Fruit fly (Drosophila melanogaster) whole organism, embryonic: ENCODE measurements around the gene ben.

Experiments used
- CG13894 ChIP-seq: fragments of 200-800 bp; sonication (Bioruptor generic); optimal IDR thresholded peaks from 3 replicates; lab custom pipeline; 2018; ENCODE audit warnings: missing biosample characterization, mild to moderate bottlenecking, missing genetic modification characterization, moderate library complexity
- CG17385 ChIP-seq: fragments of 200-800 bp; sonication (Bioruptor generic); optimal IDR thresholded peaks from 3 replicates; lab custom pipeline; 2018; ENCODE audit warnings: missing biosample characterization, mild to moderate bottlenecking, missing genetic modification characterization
- NfI ChIP-seq: fragments of 200-800 bp; sonication (Bioruptor generic); optimal IDR thresholded peaks from 3 replicates; lab custom pipeline; 2018; ENCODE audit warnings: missing biosample characterization, mild to moderate bottlenecking, missing genetic modification characterization, moderate library complexity
- Stat92E ChIP-seq, 3 experiments: fragments of >200 bp in 2 of 3; fragments of 200-800 bp in 1 of 3; sonication (Bioruptor generic) in 1 of 3; optimal IDR thresholded peaks; 2 replicates each; lab custom pipeline; 2017 to 2019; ENCODE audit warnings: missing biosample characterization in 3 of 3, missing genetic modification characterization in 3 of 3, mild to moderate bottlenecking in 1 of 3, moderate library complexity in 1 of 3
- chinmo ChIP-seq: fragments of 200-800 bp; sonication (Bioruptor generic); IDR thresholded peaks from 4 replicates; pipeline ENCODE4 v1.3.6; 2022; ENCODE audit warnings: missing biosample characterization, missing genetic modification characterization; ENCODE audit not compliant: partially characterized antibody
- h ChIP-seq: fragments of >200 bp; optimal IDR thresholded peaks from 2 replicates; lab custom pipeline; 2017
- tna ChIP-seq: fragments of 200-800 bp; sonication (Bioruptor generic); IDR thresholded peaks from 2 replicates; pipeline ENCODE4 v1.3.6; 2022; ENCODE audit warnings: missing biosample characterization, missing genetic modification characterization; ENCODE audit not compliant: partially characterized antibody
- zfh2 ChIP-seq: fragments of 200-800 bp; sonication (Bioruptor generic); optimal IDR thresholded peaks from 2 replicates; lab custom pipeline; 2016; ENCODE audit warnings: missing biosample characterization, missing genetic modification characterization

- TF ChIP-seq zfh2 (GFP tag; lab: Kevin White, UChicago): no peak
- TF ChIP-seq Stat92E (GFP tag; optimal IDR thresholded peaks at IDR 0.05; lab: Kevin White, UChicago): no peak
- no peak for TF ChIP-seq CG13894 (tag; lab: Kevin White, UChicago)
- TF ChIP-seq chinmo (GFP tag; lab: Robert Waterston, UW): peak; percentile 80; the same call in 3 of the 4 replicates
- TF ChIP-seq h (lab: Kevin White, UChicago): no peak
- TF ChIP-seq NfI (GFP tag; lab: Kevin White, UChicago): no peak
- no peak for TF ChIP-seq CG17385 (GFP tag; lab: Kevin White, UChicago)
- TF ChIP-seq tna (GFP tag; lab: Robert Waterston, UW): no peak
Measured at dm6 chrX:13994783-13995341, 1.3 kb upstream of the ben start.
